Fruit fly (Drosophila melanogaster) whole organism, embryonic: ENCODE results near the gene Uev1A.

ENCODE experiments used
- Abd-B ChIP-seq: fragments of 200-800 bp; sonication (Bioruptor generic); optimal IDR thresholded peaks from 2 replicates; lab custom pipeline; 2018; ENCODE audit warnings: missing biosample characterization, mild to moderate bottlenecking, missing genetic modification characterization, moderate library complexity
- CG16813 ChIP-seq: fragments of 200-800 bp; sonication (Bioruptor generic); IDR thresholded peaks from 3 replicates; pipeline ENCODE4 v1.3.6; 2022; ENCODE audit warnings: missing biosample characterization, missing genetic modification characterization; ENCODE audit not compliant: partially characterized antibody
- CG7928 ChIP-seq: fragments of 200-800 bp; sonication (Bioruptor generic); optimal IDR thresholded peaks from 2 replicates; lab custom pipeline; 2017; ENCODE audit warnings: missing biosample characterization, mild to moderate bottlenecking, missing genetic modification characterization
- CG7963 ChIP-seq: fragments of 200-800 bp; sonication (Bioruptor generic); IDR thresholded peaks from 3 replicates; pipeline ENCODE4 v1.3.6; 2022; ENCODE audit warnings: missing biosample characterization, missing genetic modification characterization; ENCODE audit not compliant: partially characterized antibody
- Nf-YC ChIP-seq: fragments of 200-800 bp; optimal IDR thresholded peaks from 3 replicates; lab custom pipeline; 2019; ENCODE audit warnings: missing biosample characterization, mild to moderate bottlenecking, missing genetic modification characterization, moderate library complexity
- crol ChIP-seq: fragments of 200-800 bp; sonication (Bioruptor generic); IDR thresholded peaks from 2 replicates; pipeline ENCODE4 v1.3.6; 2022; ENCODE audit warnings: missing biosample characterization, missing genetic modification characterization
- slou ChIP-seq: fragments of 200-800 bp; sonication (Bioruptor generic); optimal IDR thresholded peaks from 3 replicates; lab custom pipeline; 2016; ENCODE audit warnings: missing biosample characterization, missing genetic modification characterization
- sug ChIP-seq: fragments of 200-800 bp; optimal IDR thresholded peaks from 2 replicates; lab custom pipeline; 2019; ENCODE audit warnings: missing biosample characterization, mild to moderate bottlenecking, missing genetic modification characterization, moderate library complexity
- tna ChIP-seq: fragments of 200-800 bp; sonication (Bioruptor generic); IDR thresholded peaks from 2 replicates; pipeline ENCODE4 v1.3.6; 2022; ENCODE audit warnings: missing biosample characterization, missing genetic modification characterization; ENCODE audit not compliant: partially characterized antibody

dm6 chr3L:5341770-5342318, 24.2 kb downstream of the Uev1A start:
- peak; percentile 44 for TF ChIP-seq tna (GFP tag; lab: Robert Waterston, UW)
- TF ChIP-seq slou (GFP tag; lab: Kevin White, UChicago), result no peak
- no peak for TF ChIP-seq CG7963 (GFP tag; lab: Robert Waterston, UW)
- no peak for TF ChIP-seq CG7928 (GFP tag; lab: Kevin White, UChicago)
- TF ChIP-seq Nf-YC (tag; lab: Kevin White, UChicago), result no peak
- TF ChIP-seq crol (GFP tag; lab: Robert Waterston, UW), result no peak
- TF ChIP-seq sug (tag; lab: Kevin White, UChicago), result no peak
- TF ChIP-seq CG16813 (GFP tag; lab: Robert Waterston, UW), result peak; percentile 63; the same call in 2 of the 3 replicates
- no peak for TF ChIP-seq Abd-B (GFP tag; lab: Kevin White, UChicago)
